Worm (Caenorhabditis elegans): ENCODE results near the gene Y53F4B.17.

The Y53F4B.17 gene

ce11 chrII:15111352-15111751 is 52.9 kb downstream of the Y53F4B.17 start:
- TF ChIP-seq elt-3 (tag; optimal IDR thresholded peaks at IDR 0.05) (no peak), ztf-11 (tag; optimal IDR thresholded peaks at IDR 0.05) (no peak), nhr-10 (tag; optimal IDR thresholded peaks at IDR 0.05) (no peak), nhr-129 (tag; optimal IDR thresholded peaks at IDR 0.05) (peak; percentile 22), sma-3 (GFP tag; optimal IDR thresholded peaks at IDR 0.05) (no peak), F13H6.1 (tag; optimal IDR thresholded peaks at IDR 0.05) (no peak), ZK546.5 (tag; optimal IDR thresholded peaks at IDR 0.05) (no peak), gmeb-1 (tag; optimal IDR thresholded peaks at IDR 0.05) (peak; percentile 4), blmp-1 (tag; optimal IDR thresholded peaks at IDR 0.05; ENCODE audit: insufficient read depth) (peak; percentile 37), skn-1 (tag; optimal IDR thresholded peaks at IDR 0.05) (no peak), mdl-1 (tag; optimal IDR thresholded peaks at IDR 0.05) (no peak), mbf-1 (tag; optimal IDR thresholded peaks at IDR 0.05) (no peak), alr-1 (tag; optimal IDR thresholded peaks at IDR 0.05) (no peak), zag-1 (tag; optimal IDR thresholded peaks at IDR 0.05) (no peak), dmd-4 (tag; optimal IDR thresholded peaks at IDR 0.05) (no peak), lin-13 (GFP tag; optimal IDR thresholded peaks at IDR 0.05) (no peak), snpc-4 (tag; optimal IDR thresholded peaks at IDR 0.05) (no peak), ceh-82 (tag; optimal IDR thresholded peaks at IDR 0.05) (no peak), nhr-12 (tag; optimal IDR thresholded peaks at IDR 0.05) (no peak), nhr-237 (tag; optimal IDR thresholded peaks at IDR 0.05) (no peak), sem-4 (tag; optimal IDR thresholded peaks at IDR 0.05) (no peak), peb-1 (tag; optimal IDR thresholded peaks at IDR 0.05) (no peak), nhr-21 (tag; optimal IDR thresholded peaks at IDR 0.05) (no peak), Y55F3AM.14 (GFP tag; optimal IDR thresholded peaks at IDR 0.05) (no peak), fos-1 (tag; optimal IDR thresholded peaks at IDR 0.05) (peak; percentile 65), unc-55 (GFP tag; optimal IDR thresholded peaks at IDR 0.05) (no peak), crh-2 (tag; optimal IDR thresholded peaks at IDR 0.05) (peak; percentile 53), sma-9 (GFP tag; optimal IDR thresholded peaks at IDR 0.05) (no peak), sma-9 (tag; optimal IDR thresholded peaks at IDR 0.05) (no peak), lin-39 (tag; optimal IDR thresholded peaks at IDR 0.05) (no peak), nhr-6 (tag; optimal IDR thresholded peaks at IDR 0.05) (no peak), lsy-2 (tag; optimal IDR thresholded peaks at IDR 0.05) (no peak), egl-27 (tag; optimal IDR thresholded peaks at IDR 0.05) (no peak), nhr-25 (tag; optimal IDR thresholded peaks at IDR 0.05) (no peak), ztf-1 (GFP tag; conservative IDR thresholded peaks at IDR 0.05) (no peak), ztf-4 (tag; optimal IDR thresholded peaks at IDR 0.05) (no peak), aly-2 (tag; optimal IDR thresholded peaks at IDR 0.05) (no peak), nhr-23 (tag; optimal IDR thresholded peaks at IDR 0.05) (no peak)
